Fruit fly (Drosophila melanogaster) whole organism, embryonic: Measurements from ENCODE around the gene NKCC.

Experiments
- Atf6 ChIP-seq: fragments of 200-800 bp; sonication (Bioruptor generic); IDR thresholded peaks from 2 replicates; pipeline ENCODE4 v1.3.6; 2022; ENCODE audit warnings: missing biosample characterization, missing genetic modification characterization
- Bdp1 ChIP-seq: fragments of 200-800 bp; sonication (Bioruptor generic); optimal IDR thresholded peaks from 3 replicates; lab custom pipeline; 2016; ENCODE audit warnings: missing biosample characterization, missing genetic modification characterization
- BtbVII ChIP-seq: fragments of 200-800 bp; sonication (Bioruptor generic); optimal IDR thresholded peaks from 3 replicates; lab custom pipeline; 2017; ENCODE audit warnings: missing biosample characterization, mild to moderate bottlenecking, missing genetic modification characterization
- CG10321 ChIP-seq: fragments of 200-800 bp; sonication (Bioruptor generic); IDR thresholded peaks from 2 replicates; pipeline ENCODE4 v1.3.6; 2022; ENCODE audit warnings: missing biosample characterization, missing genetic modification characterization
- CG11247 ChIP-seq: fragments of 200-800 bp; sonication (Bioruptor generic); IDR thresholded peaks from 2 replicates; pipeline ENCODE4 v1.3.6; 2022; ENCODE audit warnings: missing biosample characterization, missing genetic modification characterization
- CG12104 ChIP-seq: fragments of 200-800 bp; sonication (Bioruptor generic); optimal IDR thresholded peaks from 3 replicates; lab custom pipeline; 2016; ENCODE audit warnings: missing biosample characterization, missing genetic modification characterization
- CG12769 ChIP-seq: fragments of 200-800 bp; sonication (Bioruptor generic); optimal IDR thresholded peaks from 2 replicates; lab custom pipeline; 2019; ENCODE audit warnings: missing biosample characterization, mild to moderate bottlenecking, missing genetic modification characterization, moderate library complexity
- CG13775 ChIP-seq: fragments of 200-800 bp; sonication (Bioruptor generic); optimal IDR thresholded peaks from 3 replicates; lab custom pipeline; 2017; ENCODE audit warnings: missing biosample characterization, mild to moderate bottlenecking, missing genetic modification characterization
- CG15269 ChIP-seq: fragments of 200-800 bp; sonication (Bioruptor generic); optimal IDR thresholded peaks from 2 replicates; lab custom pipeline; 2018; ENCODE audit warnings: missing biosample characterization, mild to moderate bottlenecking, missing genetic modification characterization, moderate library complexity
- CG16779 ChIP-seq: fragments of 200-800 bp; sonication (Bioruptor generic); IDR thresholded peaks from 2 replicates; pipeline ENCODE4 v1.3.6; 2022; ENCODE audit warnings: missing biosample characterization, missing genetic modification characterization
- CG17385 ChIP-seq: fragments of 200-800 bp; sonication (Bioruptor generic); optimal IDR thresholded peaks from 3 replicates; lab custom pipeline; 2018; ENCODE audit warnings: missing biosample characterization, mild to moderate bottlenecking, missing genetic modification characterization
- CG17568 ChIP-seq: fragments of 200-800 bp; sonication (Bioruptor generic); optimal IDR thresholded peaks from 2 replicates; lab custom pipeline; 2018; ENCODE audit warnings: missing biosample characterization, mild to moderate bottlenecking, missing genetic modification characterization, moderate library complexity
- CG17802 ChIP-seq: fragments of 200-800 bp; sonication (Bioruptor generic); optimal IDR thresholded peaks from 2 replicates; lab custom pipeline; 2018; ENCODE audit warnings: missing biosample characterization, mild to moderate bottlenecking, missing genetic modification characterization, moderate library complexity
- CG18599 ChIP-seq: fragments of 200-800 bp; sonication (Bioruptor generic); optimal IDR thresholded peaks from 3 replicates; lab custom pipeline; 2017; ENCODE audit warnings: missing biosample characterization, missing genetic modification characterization, mild to moderate bottlenecking, moderate library complexity, missing genetic modification reagents
- CG42726 ChIP-seq: fragments of 200-800 bp; sonication (Bioruptor generic); IDR thresholded peaks from 2 replicates; pipeline ENCODE4 v1.3.6; 2022; ENCODE audit warnings: missing biosample characterization, missing genetic modification characterization; ENCODE audit not compliant: partially characterized antibody
- CG4730 ChIP-seq: fragments of 200-800 bp; sonication (Bioruptor generic); IDR thresholded peaks from 2 replicates; pipeline ENCODE4 v1.3.6; 2022; ENCODE audit warnings: missing biosample characterization, missing genetic modification characterization
- CG6813 ChIP-seq: fragments of 200-800 bp; sonication (Bioruptor generic); optimal IDR thresholded peaks from 2 replicates; lab custom pipeline; 2017; ENCODE audit warnings: missing biosample characterization, missing genetic modification characterization, mild to moderate bottlenecking, moderate library complexity, missing genetic modification reagents
- CG9437 ChIP-seq: fragments of 200-800 bp; sonication (Bioruptor generic); optimal IDR thresholded peaks from 2 replicates; lab custom pipeline; 2018; ENCODE audit warnings: missing biosample characterization, mild to moderate bottlenecking, missing genetic modification characterization
- CG9932 ChIP-seq: fragments of 200-800 bp; sonication (Bioruptor generic); IDR thresholded peaks from 2 replicates; pipeline ENCODE4 v1.3.6; 2022; ENCODE audit warnings: missing biosample characterization, missing genetic modification characterization
- Dbx ChIP-seq: fragments of 200-800 bp; sonication (Bioruptor generic); IDR thresholded peaks from 3 replicates; pipeline ENCODE4 v1.3.6; 2022; ENCODE audit warnings: missing biosample characterization, missing genetic modification characterization
- Eip74EF ChIP-seq, 2 experiments: fragments of 200-800 bp in 1 of 2; fragments of >200 bp in 1 of 2; sonication (Bioruptor generic) in 1 of 2; optimal IDR thresholded peaks; 2 replicates each; lab custom pipeline; 2017 to 2019; ENCODE audit warnings: missing biosample characterization in 2 of 2, missing genetic modification characterization in 2 of 2, mild to moderate bottlenecking in 1 of 2, moderate library complexity in 1 of 2
- Fer1 ChIP-seq: fragments of 200-800 bp; sonication (Bioruptor generic); optimal IDR thresholded peaks from 2 replicates; lab custom pipeline; 2017; ENCODE audit warnings: missing biosample characterization, mild to moderate bottlenecking, missing genetic modification characterization
- Fer2 ChIP-seq: fragments of 200-800 bp; sonication (Bioruptor generic); optimal IDR thresholded peaks from 2 replicates; lab custom pipeline; 2018; ENCODE audit warnings: missing biosample characterization, mild to moderate bottlenecking, missing genetic modification characterization, moderate library complexity
- Gug ChIP-seq: fragments of 200-800 bp; sonication (Bioruptor generic); IDR thresholded peaks from 4 replicates; pipeline ENCODE4 v1.3.6; 2022; ENCODE audit warnings: missing biosample characterization, missing genetic modification characterization
- Hey ChIP-seq: fragments of 200-800 bp; sonication (Bioruptor generic); optimal IDR thresholded peaks from 3 replicates; lab custom pipeline; 2018; ENCODE audit warnings: missing biosample characterization, mild to moderate bottlenecking, missing genetic modification characterization
- Hmx ChIP-seq: fragments of 200-800 bp; sonication (Bioruptor generic); optimal IDR thresholded peaks from 2 replicates; lab custom pipeline; 2016; ENCODE audit warnings: missing biosample characterization, missing genetic modification characterization
- Hr3 ChIP-seq: fragments of 200-800 bp; sonication (Bioruptor generic); optimal IDR thresholded peaks from 3 replicates; lab custom pipeline; 2016; ENCODE audit warnings: missing biosample characterization, missing genetic modification characterization
- Hr78 ChIP-seq, 2 experiments: fragments of 200-800 bp in 1 of 2; fragments of >200 bp in 1 of 2; sonication (Bioruptor generic) in 1 of 2; optimal IDR thresholded peaks; 2 replicates each; lab custom pipeline; 2017 to 2019; ENCODE audit warnings: missing biosample characterization in 2 of 2, missing genetic modification characterization in 2 of 2, mild to moderate bottlenecking in 1 of 2, moderate library complexity in 1 of 2
- Max ChIP-seq: fragments of 200-800 bp; sonication (Bioruptor generic); optimal IDR thresholded peaks from 2 replicates; lab custom pipeline; 2016; ENCODE audit warnings: missing biosample characterization, mild to moderate bottlenecking, missing genetic modification characterization
- Mrtf ChIP-seq: fragments of 200-800 bp; sonication (Bioruptor generic); IDR thresholded peaks from 3 replicates; pipeline ENCODE4 v1.3.6; 2022; ENCODE audit warnings: missing biosample characterization, missing genetic modification characterization
- Neu2 ChIP-seq: fragments of 200-800 bp; sonication (Bioruptor generic); optimal IDR thresholded peaks from 3 replicates; lab custom pipeline; 2016; ENCODE audit warnings: missing biosample characterization, missing genetic modification characterization, borderline replicate concordance
- Rfx ChIP-seq: fragments of 200-800 bp; sonication (Bioruptor generic); IDR thresholded peaks from 2 replicates; pipeline ENCODE4 v1.3.6; 2022; ENCODE audit warnings: missing biosample characterization, missing genetic modification characterization
- Side ChIP-seq: fragments of 200-800 bp; sonication (Bioruptor generic); optimal IDR thresholded peaks from 2 replicates; lab custom pipeline; 2016; ENCODE audit warnings: missing biosample characterization, missing genetic modification characterization
- Sry-δ ChIP-seq: fragments of 200-800 bp; sonication (Bioruptor generic); optimal IDR thresholded peaks from 2 replicates; lab custom pipeline; 2016; ENCODE audit warnings: missing biosample characterization, missing genetic modification characterization
- abd-A ChIP-seq: fragments of 200-800 bp; sonication (Bioruptor generic); optimal IDR thresholded peaks from 3 replicates; lab custom pipeline; 2019; ENCODE audit warnings: missing biosample characterization, mild to moderate bottlenecking, missing genetic modification characterization, moderate library complexity
- ac ChIP-seq: fragments of 200-800 bp; sonication (Bioruptor generic); optimal IDR thresholded peaks from 3 replicates; lab custom pipeline; 2017; ENCODE audit warnings: missing biosample characterization, mild to moderate bottlenecking, missing genetic modification characterization
- ap ChIP-seq: fragments of 200-800 bp; sonication (Bioruptor generic); IDR thresholded peaks from 2 replicates; pipeline ENCODE4 v1.3.6; 2022; ENCODE audit warnings: missing biosample characterization, missing genetic modification characterization
- ara ChIP-seq: fragments of 200-800 bp; sonication (Bioruptor generic); IDR thresholded peaks from 2 replicates; pipeline ENCODE4 v1.3.6; 2022; ENCODE audit warnings: missing biosample characterization, missing genetic modification characterization
- ci ChIP-seq: fragments of 200-800 bp; sonication (Bioruptor generic); IDR thresholded peaks from 3 replicates; pipeline ENCODE4 v1.3.6; 2022; ENCODE audit warnings: missing biosample characterization, missing genetic modification characterization
- grn ChIP-seq: fragments of 200-800 bp; sonication (Bioruptor generic); optimal IDR thresholded peaks from 3 replicates; lab custom pipeline; 2017; ENCODE audit warnings: missing biosample characterization, missing genetic modification characterization
- gro ChIP-seq: fragments of 200-800 bp; sonication (Bioruptor generic); optimal IDR thresholded peaks from 2 replicates; lab custom pipeline; 2016; ENCODE audit warnings: missing biosample characterization, missing genetic modification characterization
- ham ChIP-seq: fragments of 200-800 bp; sonication (Bioruptor generic); IDR thresholded peaks from 2 replicates; pipeline ENCODE4 v1.3.6; 2022; ENCODE audit warnings: missing biosample characterization, missing genetic modification characterization
- insv ChIP-seq, 2 experiments: fragments of 200-800 bp; sonication (Bioruptor generic); optimal IDR thresholded peaks; 3 replicates each; lab custom pipeline; 2016 to 2018; ENCODE audit warnings: missing biosample characterization in 2 of 2, missing genetic modification characterization in 2 of 2
- jigr1 ChIP-seq: fragments of 200-800 bp; sonication (Bioruptor generic); IDR thresholded peaks from 3 replicates; pipeline ENCODE4 v1.3.6; 2022; ENCODE audit warnings: missing biosample characterization, missing genetic modification characterization
- lab ChIP-seq: fragments of 200-800 bp; sonication (Bioruptor generic); optimal IDR thresholded peaks from 3 replicates; lab custom pipeline; 2017; ENCODE audit warnings: missing biosample characterization, missing genetic modification characterization, mild to moderate bottlenecking, moderate library complexity, missing genetic modification reagents
- luna ChIP-seq: fragments of 200-800 bp; sonication (Bioruptor generic); optimal IDR thresholded peaks from 2 replicates; lab custom pipeline; 2016; ENCODE audit warnings: missing biosample characterization, missing genetic modification characterization
- run ChIP-seq: fragments of 200-800 bp; sonication (Bioruptor generic); optimal IDR thresholded peaks from 3 replicates; lab custom pipeline; 2018; ENCODE audit warnings: missing biosample characterization, mild to moderate bottlenecking, missing genetic modification characterization
- salm ChIP-seq: fragments of 200-800 bp; sonication (Bioruptor generic); optimal IDR thresholded peaks from 2 replicates; lab custom pipeline; 2018; ENCODE audit warnings: missing biosample characterization, mild to moderate bottlenecking, missing genetic modification characterization
- sima ChIP-seq: fragments of 200-800 bp; sonication (Bioruptor generic); optimal IDR thresholded peaks from 2 replicates; lab custom pipeline; 2016; ENCODE audit warnings: missing biosample characterization, missing genetic modification characterization
- slou ChIP-seq: fragments of 200-800 bp; sonication (Bioruptor generic); optimal IDR thresholded peaks from 3 replicates; lab custom pipeline; 2016; ENCODE audit warnings: missing biosample characterization, missing genetic modification characterization
- zf30C ChIP-seq: fragments of 200-800 bp; sonication (Bioruptor generic); optimal IDR thresholded peaks from 3 replicates; lab custom pipeline; 2018; ENCODE audit warnings: missing biosample characterization, mild to moderate bottlenecking, missing genetic modification characterization

The NKCC gene

DNA sequence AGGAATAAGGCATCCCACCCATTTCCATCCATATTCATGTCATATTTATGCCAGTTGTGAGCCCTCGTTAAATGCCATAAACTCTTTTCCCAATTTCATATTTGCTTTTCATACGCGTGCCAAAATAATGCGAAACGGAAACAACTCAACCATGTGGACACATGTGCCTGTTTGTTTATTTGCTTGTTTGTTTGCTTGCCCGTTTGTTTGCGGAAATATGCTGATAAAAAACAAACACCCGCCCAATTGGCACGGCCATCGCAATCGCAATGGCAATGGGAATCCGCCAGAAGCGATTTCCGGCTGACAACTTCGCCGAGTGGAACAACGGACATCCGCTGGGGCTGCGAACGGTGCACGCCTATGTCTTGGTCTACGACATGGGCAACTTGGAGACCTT is 48.2 kb downstream of the NKCC start:
- TF ChIP-seq CG18599 (GFP tag; lab: Kevin White, UChicago) (peak; percentile 41), luna (no peak), jigr1 (GFP tag; lab: Robert Waterston, UW) (no peak), ap (GFP tag; lab: Robert Waterston, UW) (no peak), CG17802 (no peak), ara (GFP tag; lab: Robert Waterston, UW) (no peak), zf30C (no peak), CG17385 (GFP tag; lab: Kevin White, UChicago) (no peak), CG10321 (GFP tag; lab: Robert Waterston, UW) (no peak), Gug (no peak), CG11247 (GFP tag; lab: Robert Waterston, UW) (0 out of 2 replicates have a peak, but pooled peaks have one; percentile 26), CG9932 (peak; percentile 21; the same call in 1 of the 2 replicates), Hr78 (GFP tag; optimal IDR thresholded peaks at IDR 0.05; lab: Kevin White, UChicago) (no peak), insv (GFP tag; optimal IDR thresholded peaks at IDR 0.05; lab: Kevin White, UChicago) (no peak), ham (no peak), run (tag; lab: Kevin White, UChicago) (no peak), lab (GFP tag; lab: Kevin White, UChicago) (peak; percentile 51), Rfx (0 out of 2 replicates have a peak, but pooled peaks have one; percentile 8), Sry-δ (GFP tag; lab: Kevin White, UChicago) (no peak), sima (GFP tag; lab: Kevin White, UChicago) (no peak), salm (no peak), CG4730 (GFP tag; lab: Robert Waterston, UW) (peak; percentile 30; the same call in 1 of the 2 replicates), Hmx (GFP tag; lab: Kevin White, UChicago) (no peak), slou (GFP tag; lab: Kevin White, UChicago) (no peak), Atf6 (peak; percentile 44; the same call in 1 of the 2 replicates), CG42726 (GFP tag; lab: Robert Waterston, UW) (no peak), CG16779 (GFP tag; lab: Robert Waterston, UW) (no peak), CG12769 (tag; lab: Kevin White, UChicago) (no peak), Bdp1 (no peak), Fer1 (GFP tag; lab: Kevin White, UChicago) (peak; percentile 4), Neu2 (GFP tag; lab: Kevin White, UChicago) (no peak), gro (GFP tag; lab: Kevin White, UChicago) (no peak), CG17568 (GFP tag; lab: Kevin White, UChicago) (no peak), CG6813 (peak; percentile 12), grn (GFP tag; lab: Kevin White, UChicago) (no peak), Dbx (GFP tag; lab: Robert Waterston, UW) (peak; percentile 37; the same call in 1 of the 3 replicates), CG13775 (no peak), CG15269 (tag; lab: Kevin White, UChicago) (no peak), Hr3 (GFP tag; lab: Kevin White, UChicago) (no peak), CG9437 (GFP tag; lab: Kevin White, UChicago) (no peak), CG12104 (no peak), ci (GFP tag; lab: Robert Waterston, UW) (no peak), Max (GFP tag; lab: Kevin White, UChicago) (no peak), Hey (tag; lab: Kevin White, UChicago) (no peak), Mrtf (GFP tag; lab: Robert Waterston, UW) (no peak), abd-A (no peak), ac (no peak), Eip74EF (GFP tag; optimal IDR thresholded peaks at IDR 0.05; lab: Kevin White, UChicago) (no peak), Fer2 (no peak), BtbVII (GFP tag; lab: Kevin White, UChicago) (peak; percentile 23), Side (no peak)
